Worm (Caenorhabditis elegans): ENCODE data around the gene snet-1.

DNA sequence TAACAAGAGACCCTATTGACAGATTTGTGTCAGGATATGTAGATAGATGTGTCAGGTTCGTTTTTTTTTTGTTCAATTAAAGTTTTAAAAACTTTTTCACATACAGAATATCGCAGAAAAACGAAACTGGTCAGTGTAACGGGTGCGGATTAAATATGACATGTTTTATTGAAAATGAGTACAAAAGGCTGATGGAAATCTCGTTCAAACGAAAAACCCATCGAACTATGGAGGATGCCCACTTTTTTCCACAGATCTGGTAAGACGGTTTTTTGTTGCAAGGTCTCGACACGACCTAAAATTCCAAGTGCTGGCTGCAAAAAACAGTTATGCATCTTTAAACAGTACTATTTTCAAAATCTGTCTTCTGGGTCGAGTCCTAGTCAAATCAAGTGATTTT lies 38.7 kb downstream of the snet-1 start:
- no peak for TF ChIP-seq unc-55 (GFP tag; optimal IDR thresholded peaks at IDR 0.05)
- TF ChIP-seq fkh-10 (GFP tag; optimal IDR thresholded peaks at IDR 0.05), result no peak
- TF ChIP-seq ceh-2 (tag; optimal IDR thresholded peaks at IDR 0.05), result no peak
- TF ChIP-seq ceh-45 (GFP tag; IDR thresholded peaks at IDR 0.05), result no peak
- TF ChIP-seq hlh-15 (tag; optimal IDR thresholded peaks at IDR 0.05), result no peak

Measured in whole organism, late embryonic.